In genomic region chrIII:3789688-3790371, ce11 we compare ENCODE assay signal across 7 worm cellular contexts.
TF ChIP-seq lines count a peak whose summit lies in the region.

No protein-coding gene starts in this region.

TF ChIP-seq in whole organism, L1 larva, 84 proteins besides CTCF, POLR2A, EP300 and RAD21 (continues in another document):
- TF ChIP-seq lin-35 (GFP tag; optimal IDR thresholded peaks at IDR 0.05; lab: Kevin White, UChicago) (no peak), jun-1 (tag; optimal IDR thresholded peaks at IDR 0.05; lab: Kevin White, UChicago) (no peak), nhr-19 (GFP tag; conservative IDR thresholded peaks at IDR 0.05; lab: Robert Waterston, UW) (no peak), nhr-11 (tag; optimal IDR thresholded peaks at IDR 0.05; lab: Kevin White, UChicago) (no peak), ztf-11 (tag; optimal IDR thresholded peaks at IDR 0.05; lab: Kevin White, UChicago) (no peak), efl-1 (optimal IDR thresholded peaks at IDR 0.05; lab: Kevin White, UChicago) (no peak), efl-1 (GFP tag; optimal IDR thresholded peaks at IDR 0.05 in 1 of 2; lab: Kevin White, UChicago) (peak in 1 of 2 experiments; percentile 51), snu-23 (GFP tag; optimal IDR thresholded peaks at IDR 0.05; lab: Kevin White, UChicago) (no peak), ceh-90 (tag; optimal IDR thresholded peaks at IDR 0.05; lab: Kevin White, UChicago) (no peak), lin-14 (GFP tag; optimal IDR thresholded peaks at IDR 0.05; lab: Kevin White, UChicago) (peak; percentile 7), mep-1 (tag; optimal IDR thresholded peaks at IDR 0.05; lab: Kevin White, UChicago) (no peak), ztf-4 (tag; optimal IDR thresholded peaks at IDR 0.05; lab: Kevin White, UChicago) (peak; percentile 7), fkh-8 (tag; optimal IDR thresholded peaks at IDR 0.05; lab: Kevin White, UChicago) (no peak), lin-39 (tag; optimal IDR thresholded peaks at IDR 0.05; lab: Kevin White, UChicago) (no peak)

TF ChIP-seq in whole organism, L2 larva, 48 proteins besides CTCF, POLR2A, EP300 and RAD21 (continues in another document):
- TF ChIP-seq ztf-4 (tag; optimal IDR thresholded peaks at IDR 0.05; lab: Kevin White, UChicago) (no peak), ztf-11 (tag; optimal IDR thresholded peaks at IDR 0.05; lab: Kevin White, UChicago) (no peak), nhr-237 (tag; optimal IDR thresholded peaks at IDR 0.05; lab: Kevin White, UChicago) (no peak), mbf-1 (tag; optimal IDR thresholded peaks at IDR 0.05; lab: Kevin White, UChicago) (no peak), alr-1 (tag; optimal IDR thresholded peaks at IDR 0.05; lab: Kevin White, UChicago) (no peak), mdl-1 (tag; optimal IDR thresholded peaks at IDR 0.05; lab: Kevin White, UChicago) (no peak), ztf-1 (GFP tag; conservative IDR thresholded peaks at IDR 0.05; lab: Robert Waterston, UW) (no peak), lin-39 (tag; optimal IDR thresholded peaks at IDR 0.05; lab: Kevin White, UChicago) (no peak), lsy-2 (tag; optimal IDR thresholded peaks at IDR 0.05; lab: Kevin White, UChicago) (peak in 1 of 2 experiments; percentile 22), unc-62 (GFP tag; optimal IDR thresholded peaks at IDR 0.05; lab: Kevin White, UChicago) (no peak), sma-9 (GFP tag; optimal IDR thresholded peaks at IDR 0.05; lab: Kevin White, UChicago) (no peak), sma-9 (tag; optimal IDR thresholded peaks at IDR 0.05; lab: Kevin White, UChicago) (no peak), Y55F3AM.14 (GFP tag; optimal IDR thresholded peaks at IDR 0.05; lab: Kevin White, UChicago) (no peak), aly-2 (tag; optimal IDR thresholded peaks at IDR 0.05; lab: Kevin White, UChicago) (no peak)

TF ChIP-seq in whole organism, L3 larva, 47 proteins besides CTCF, POLR2A, EP300 and RAD21:
- no peak for TF ChIP-seq jun-1 (tag; optimal IDR thresholded peaks at IDR 0.05; lab: Kevin White, UChicago)
- TF ChIP-seq ZK546.5 (tag; optimal IDR thresholded peaks at IDR 0.05; lab: Kevin White, UChicago), result no peak
- TF ChIP-seq nhr-11 (tag; optimal IDR thresholded peaks at IDR 0.05; lab: Kevin White, UChicago), result no peak
- no peak for TF ChIP-seq nhr-28 (tag; optimal IDR thresholded peaks at IDR 0.05; lab: Kevin White, UChicago)
- TF ChIP-seq ztf-4 (tag; optimal IDR thresholded peaks at IDR 0.05; lab: Kevin White, UChicago), result peak; percentile 39
- TF ChIP-seq egl-5 (tag; optimal IDR thresholded peaks at IDR 0.05; lab: Kevin White, UChicago), result no peak
- TF ChIP-seq mml-1 (tag; optimal IDR thresholded peaks at IDR 0.05; lab: Kevin White, UChicago), result no peak
- TF ChIP-seq nhr-25 (tag; optimal IDR thresholded peaks at IDR 0.05; lab: Kevin White, UChicago), result peak; percentile 33
- peak; percentile 8 for TF ChIP-seq ama-1 (optimal IDR thresholded peaks at IDR 0.05; lab: Kevin White, UChicago)
- TF ChIP-seq pqm-1 (tag; optimal IDR thresholded peaks at IDR 0.05; lab: Kevin White, UChicago), result no peak

TF ChIP-seq in whole organism, L4 larva, 104 proteins besides CTCF, POLR2A, EP300 and RAD21 (continues in another document):
- TF ChIP-seq nhr-6 (tag; optimal IDR thresholded peaks at IDR 0.05; lab: Kevin White, UChicago), result no peak
- TF ChIP-seq sdz-12 (GFP tag; optimal IDR thresholded peaks at IDR 0.05; lab: Kevin White, UChicago), result peak; percentile 34
- TF ChIP-seq lsy-2 (tag; optimal IDR thresholded peaks at IDR 0.05; lab: Kevin White, UChicago), result peak in 1 of 2 experiments; percentile 17
- no peak for TF ChIP-seq fos-1 (tag; optimal IDR thresholded peaks at IDR 0.05; lab: Kevin White, UChicago)
- TF ChIP-seq ceh-20 (GFP tag; IDR thresholded peaks at IDR 0.05; lab: Robert Waterston, UW), result no peak
- TF ChIP-seq mep-1 (tag; optimal IDR thresholded peaks at IDR 0.05; lab: Kevin White, UChicago), result peak; percentile 34
- no peak for TF ChIP-seq daf-16 (GFP tag; optimal IDR thresholded peaks at IDR 0.05; lab: Kevin White, UChicago)
- TF ChIP-seq daf-16 (tag; optimal IDR thresholded peaks at IDR 0.05; lab: Kevin White, UChicago), result no peak
- peak; percentile 54 for TF ChIP-seq aha-1 (tag; lab: Kevin White, UChicago)
- TF ChIP-seq arid-1 (GFP tag; conservative IDR thresholded peaks at IDR 0.05; lab: Robert Waterston, UW), result 0 out of 2 replicates have a peak, but pooled peaks have one; percentile 6
- peak; percentile 74; the same call in 1 of the 2 replicates for TF ChIP-seq zfp-3 (GFP tag; conservative IDR thresholded peaks at IDR 0.05; lab: Robert Waterston, UW)
- peak; percentile 12 for TF ChIP-seq mes-2 (tag; optimal IDR thresholded peaks at IDR 0.05; lab: Kevin White, UChicago; ENCODE audit: poor library complexity, severe bottlenecking)
- TF ChIP-seq daf-19 (GFP tag; conservative IDR thresholded peaks at IDR 0.05; lab: Robert Waterston, UW), result no peak

TF ChIP-seq in whole organism, late embryonic, 69 proteins besides CTCF, POLR2A, EP300 and RAD21:
- peak; percentile 94 for TF ChIP-seq unc-42 (tag; optimal IDR thresholded peaks at IDR 0.05; lab: Kevin White, UChicago)
- TF ChIP-seq ceh-9 (tag; optimal IDR thresholded peaks at IDR 0.05; lab: Kevin White, UChicago), result no peak
- peak; percentile 73 for TF ChIP-seq ceh-31 (tag; optimal IDR thresholded peaks at IDR 0.05; lab: Kevin White, UChicago)
- peak; percentile 14 for TF ChIP-seq pros-1 (tag; optimal IDR thresholded peaks at IDR 0.05; lab: Kevin White, UChicago)
- TF ChIP-seq pqm-1 (tag; optimal IDR thresholded peaks at IDR 0.05; lab: Kevin White, UChicago), result no peak

TF ChIP-seq in whole organism, mixed stage, embryonic, 35 proteins besides CTCF, POLR2A, EP300 and RAD21:
- TF ChIP-seq mls-2 (tag; optimal IDR thresholded peaks at IDR 0.05; lab: Kevin White, UChicago), result peak; percentile 24
- peak; percentile 25 for TF ChIP-seq elt-3 (tag; optimal IDR thresholded peaks at IDR 0.05; lab: Kevin White, UChicago)
- TF ChIP-seq nhr-237 (tag; optimal IDR thresholded peaks at IDR 0.05; lab: Kevin White, UChicago), result no peak
- TF ChIP-seq unc-39 (tag; optimal IDR thresholded peaks at IDR 0.05; lab: Kevin White, UChicago), result peak; percentile 11
- peak; percentile 20 for TF ChIP-seq ceh-83 (GFP tag; optimal IDR thresholded peaks at IDR 0.05; lab: Kevin White, UChicago)
- peak; percentile 65 for TF ChIP-seq ceh-43 (GFP tag; optimal IDR thresholded peaks at IDR 0.05; lab: Kevin White, UChicago)
- TF ChIP-seq ces-1 (GFP tag; optimal IDR thresholded peaks at IDR 0.05; lab: Kevin White, UChicago), result peak; percentile 99
- no peak for TF ChIP-seq M03D4.4 (tag; optimal IDR thresholded peaks at IDR 0.05; lab: Kevin White, UChicago)

TF ChIP-seq in whole organism, young adult, 124 proteins besides CTCF, POLR2A, EP300 and RAD21 (continues in another document):
- TF ChIP-seq lsl-1 (GFP tag; optimal IDR thresholded peaks at IDR 0.05; lab: Kevin White, UChicago) (no peak), F49E8.2 (tag; optimal IDR thresholded peaks at IDR 0.05; lab: Kevin White, UChicago; ENCODE audit: insufficient read depth) (no peak), ekl-4 (GFP tag; IDR thresholded peaks at IDR 0.05; lab: Robert Waterston, UW) (peak; percentile 47; the same call in 1 of the 2 replicates), tbx-9 (tag; optimal IDR thresholded peaks at IDR 0.05; lab: Kevin White, UChicago; ENCODE audit: borderline replicate concordance) (no peak), ztf-18 (tag; optimal IDR thresholded peaks at IDR 0.05; lab: Kevin White, UChicago) (no peak), aptf-2 (GFP tag; conservative IDR thresholded peaks at IDR 0.05; lab: Robert Waterston, UW) (no peak), fkh-3 (tag; optimal IDR thresholded peaks at IDR 0.05; lab: Kevin White, UChicago) (no peak), snpc-1.3 (tag; optimal IDR thresholded peaks at IDR 0.05; lab: Kevin White, UChicago; ENCODE audit: insufficient read depth) (no peak), K12H6.12 (tag; optimal IDR thresholded peaks at IDR 0.05; lab: Kevin White, UChicago) (no peak), Y67H2A.10 (GFP tag; conservative IDR thresholded peaks at IDR 0.05; lab: Robert Waterston, UW) (no peak), cebp-2 (GFP tag; IDR thresholded peaks at IDR 0.05; lab: Robert Waterston, UW) (0 out of 2 replicates have a peak, but pooled peaks have one; percentile 60), cebp-1 (GFP tag; IDR thresholded peaks at IDR 0.05; lab: Robert Waterston, UW) (no peak), cebp-1 (tag; optimal IDR thresholded peaks at IDR 0.05; lab: Kevin White, UChicago) (peak; percentile 34), lin-40 (tag; optimal IDR thresholded peaks at IDR 0.05; lab: Kevin White, UChicago) (no peak), bed-2 (GFP tag; IDR thresholded peaks at IDR 0.05; lab: Robert Waterston, UW) (no peak), ceh-40 (GFP tag; IDR thresholded peaks at IDR 0.05; lab: Robert Waterston, UW) (no peak), nfyb-1 (GFP tag; IDR thresholded peaks at IDR 0.05; lab: Robert Waterston, UW) (0 out of 2 replicates have a peak, but pooled peaks have one; percentile 46), madf-6 (GFP tag; IDR thresholded peaks at IDR 0.05; lab: Robert Waterston, UW) (peak; percentile 8; the same call in 1 of the 2 replicates), lin-26 (GFP tag; IDR thresholded peaks at IDR 0.05; lab: Robert Waterston, UW) (no peak), D2030.7 (GFP tag; IDR thresholded peaks at IDR 0.05; lab: Robert Waterston, UW) (no peak), nfya-2 (GFP tag; IDR thresholded peaks at IDR 0.05; lab: Robert Waterston, UW) (no peak), chd-7 (tag; optimal IDR thresholded peaks at IDR 0.05; lab: Kevin White, UChicago) (peak; percentile 40), lin-35 (GFP tag; optimal IDR thresholded peaks at IDR 0.05; lab: Kevin White, UChicago) (peak in 1 of 3 experiments; percentile 29), hsf-1 (GFP tag; IDR thresholded peaks at IDR 0.05; lab: Robert Waterston, UW) (no peak), B0035.1 (tag; optimal IDR thresholded peaks at IDR 0.05; lab: Kevin White, UChicago) (no peak), ceh-79 (tag; optimal IDR thresholded peaks at IDR 0.05; lab: Kevin White, UChicago) (no peak), lin-54 (GFP tag; optimal IDR thresholded peaks at IDR 0.05; lab: Kevin White, UChicago) (no peak), K11D2.4 (GFP tag; IDR thresholded peaks at IDR 0.05; lab: Robert Waterston, UW) (0 out of 2 replicates have a peak, but pooled peaks have one; percentile 32), Y53G8AR.9 (GFP tag; conservative IDR thresholded peaks at IDR 0.05; lab: Robert Waterston, UW) (peak; percentile 21; the same call in 1 of the 2 replicates), sdz-38 (tag; optimal IDR thresholded peaks at IDR 0.05; lab: Kevin White, UChicago) (no peak), ceh-100 (GFP tag; IDR thresholded peaks at IDR 0.05; lab: Robert Waterston, UW) (no peak), lir-1 (GFP tag; conservative IDR thresholded peaks at IDR 0.05; lab: Robert Waterston, UW) (no peak), nfya-1 (tag; optimal IDR thresholded peaks at IDR 0.05; lab: Kevin White, UChicago; ENCODE audit: borderline replicate concordance, insufficient read depth) (no peak), mcd-1 (GFP tag; IDR thresholded peaks at IDR 0.05; lab: Robert Waterston, UW) (no peak), atf-7 (tag; optimal IDR thresholded peaks at IDR 0.05; lab: Kevin White, UChicago) (peak; percentile 34)
